Worm (Caenorhabditis elegans) whole organism, young adult: Measurements from ENCODE around the gene F14E5.2.

Source experiments
- C17E4.6 ChIP-seq: fragments of 200-800 bp; sonication (Bioruptor generic); IDR thresholded peaks from 2 replicates; pipeline ENCODE4 v1.3.6; 2022; ENCODE audit warnings: missing genetic modification reagents, missing genetic modification characterization, missing compliant biosample characterization
- D2030.7 ChIP-seq: fragments of 200-800 bp; sonication (Bioruptor generic); IDR thresholded peaks from 2 replicates; pipeline ENCODE4 v1.3.6; 2022; ENCODE audit warnings: missing genetic modification reagents, missing genetic modification characterization, missing compliant biosample characterization
- F23B12.7 ChIP-seq: sonication (generic microtip); optimal IDR thresholded peaks from 2 replicates; lab custom pipeline; 2017; ENCODE audit warnings: missing genetic modification characterization, mild to moderate bottlenecking, missing compliant biosample characterization, antibody characterized with exemption, moderate library complexity; ENCODE audit not compliant: insufficient read depth
- F52B5.7 ChIP-seq: sonication (generic microtip); optimal IDR thresholded peaks from 2 replicates; lab custom pipeline; 2016; ENCODE audit warnings: mild to moderate bottlenecking, missing genetic modification characterization, missing compliant biosample characterization
- F55B11.4 ChIP-seq: sonication (generic microtip); optimal IDR thresholded peaks from 2 replicates; lab custom pipeline; 2016; ENCODE audit warnings: missing compliant biosample characterization, missing genetic modification characterization, borderline replicate concordance; ENCODE audit not compliant: insufficient read depth
- F57A8.1 ChIP-seq: fragments of 200-800 bp; sonication (Bioruptor generic); optimal IDR thresholded peaks from 2 replicates; lab custom pipeline; 2018; ENCODE audit warnings: mild to moderate bottlenecking, missing genetic modification characterization, moderate library complexity, missing compliant biosample characterization
- aptf-2 ChIP-seq: fragments of 200-800 bp; sonication (Bioruptor generic); conservative IDR thresholded peaks from 2 replicates; pipeline ENCODE4 v1.3.6; 2022; ENCODE audit warnings: missing genetic modification reagents, missing genetic modification characterization, missing compliant biosample characterization
- aptf-3 ChIP-seq: fragments of 200-800 bp; sonication (Bioruptor generic); IDR thresholded peaks from 2 replicates; pipeline ENCODE4 v1.3.6; 2022; ENCODE audit warnings: missing genetic modification characterization, missing compliant biosample characterization
- attf-3 ChIP-seq: fragments of 200-800 bp; sonication (Bioruptor generic); conservative IDR thresholded peaks from 2 replicates; pipeline ENCODE4 v1.3.6; 2022; ENCODE audit warnings: missing genetic modification reagents, missing genetic modification characterization, missing compliant biosample characterization
- attf-5 ChIP-seq: fragments of 200-800 bp; sonication (Bioruptor generic); optimal IDR thresholded peaks from 2 replicates; lab custom pipeline; 2018; ENCODE audit warnings: mild to moderate bottlenecking, missing genetic modification characterization, missing compliant biosample characterization
- bed-2 ChIP-seq: fragments of 200-800 bp; sonication (Bioruptor generic); IDR thresholded peaks from 2 replicates; pipeline ENCODE4 v1.3.6; 2022; ENCODE audit warnings: missing genetic modification reagents, missing genetic modification characterization, missing compliant biosample characterization
- ceh-40 ChIP-seq: fragments of 200-800 bp; sonication (Bioruptor generic); IDR thresholded peaks from 2 replicates; pipeline ENCODE4 v1.3.6; 2022; ENCODE audit warnings: missing genetic modification characterization, missing compliant biosample characterization
- ceh-91 ChIP-seq: fragments of 200-800 bp; sonication (Bioruptor generic); IDR thresholded peaks from 2 replicates; pipeline ENCODE4 v1.3.6; 2022; ENCODE audit warnings: missing genetic modification reagents, missing genetic modification characterization, missing compliant biosample characterization
- ets-4 ChIP-seq: fragments of 200-800 bp; sonication (Bioruptor generic); optimal IDR thresholded peaks from 2 replicates; lab custom pipeline; 2018; ENCODE audit warnings: mild to moderate bottlenecking, missing genetic modification characterization, missing compliant biosample characterization
- hrde-1 ChIP-seq: sonication (generic microtip); optimal IDR thresholded peaks from 2 replicates; lab custom pipeline; 2016; ENCODE audit warnings: missing genetic modification characterization, mild to moderate bottlenecking, missing compliant biosample characterization, moderate library complexity, missing genotype, missing genetic modification reagents, borderline replicate concordance
- let-607 ChIP-seq, 2 experiments: fragments of 200-800 bp in 1 of 2; sonication (Bioruptor generic) in 1 of 2; sonication (generic microtip) in 1 of 2; optimal IDR thresholded peaks; 2 replicates each; lab custom pipeline; 2016 to 2018; ENCODE audit warnings: mild to moderate bottlenecking in 2 of 2, missing compliant biosample characterization in 2 of 2, missing genetic modification characterization in 2 of 2, moderate library complexity in 2 of 2, missing genotype in 1 of 2
- lin-26 ChIP-seq: fragments of 200-800 bp; sonication (Bioruptor generic); IDR thresholded peaks from 2 replicates; pipeline ENCODE4 v1.3.6; 2022; ENCODE audit warnings: missing genetic modification reagents, missing genetic modification characterization, missing compliant biosample characterization
- lir-1 ChIP-seq: fragments of 200-800 bp; sonication (Bioruptor generic); conservative IDR thresholded peaks from 2 replicates; pipeline ENCODE4 v1.3.6; 2022; ENCODE audit warnings: missing genetic modification reagents, missing genetic modification characterization, missing compliant biosample characterization
- madf-6 ChIP-seq: fragments of 200-800 bp; sonication (Bioruptor generic); IDR thresholded peaks from 2 replicates; pipeline ENCODE4 v1.3.6; 2022; ENCODE audit warnings: missing genetic modification reagents, missing genetic modification characterization, missing compliant biosample characterization
- mes-4 ChIP-seq: sonication (generic microtip); optimal IDR thresholded peaks from 2 replicates; lab custom pipeline; 2016; ENCODE audit warnings: missing genotype, missing genetic modification characterization, missing compliant biosample characterization
- nfya-2 ChIP-seq: fragments of 200-800 bp; sonication (Bioruptor generic); IDR thresholded peaks from 2 replicates; pipeline ENCODE4 v1.3.6; 2022; ENCODE audit warnings: missing genetic modification reagents, missing genetic modification characterization, missing compliant biosample characterization
- nhr-80 ChIP-seq: sonication (generic microtip); optimal IDR thresholded peaks from 2 replicates; lab custom pipeline; 2016; ENCODE audit warnings: missing genetic modification characterization, missing compliant biosample characterization
- snpc-1.1 ChIP-seq: sonication (generic microtip); optimal IDR thresholded peaks from 2 replicates; lab custom pipeline; 2017; ENCODE audit warnings: missing genetic modification characterization, mild to moderate bottlenecking, missing compliant biosample characterization, antibody characterized with exemption, moderate library complexity, missing genotype, missing genetic modification reagents; ENCODE audit not compliant: insufficient read depth
- snpc-1.3 ChIP-seq: sonication (generic microtip); optimal IDR thresholded peaks from 2 replicates; lab custom pipeline; 2017; ENCODE audit warnings: missing genetic modification characterization, mild to moderate bottlenecking, missing compliant biosample characterization, antibody characterized with exemption, moderate library complexity, missing genotype, missing genetic modification reagents; ENCODE audit not compliant: insufficient read depth
- snpc-3.4 ChIP-seq: sonication (generic microtip); optimal IDR thresholded peaks from 2 replicates; lab custom pipeline; 2017; ENCODE audit warnings: missing genetic modification characterization, mild to moderate bottlenecking, missing compliant biosample characterization, antibody characterized with exemption, moderate library complexity, missing genotype, missing genetic modification reagents
- tbp1 ChIP-seq: fragments of 200-800 bp; sonication (Bioruptor generic); optimal IDR thresholded peaks from 2 replicates; lab custom pipeline; 2018; ENCODE audit warnings: mild to moderate bottlenecking, missing genetic modification characterization, missing compliant biosample characterization
- tlf-1 ChIP-seq: fragments of 200-800 bp; sonication (Bioruptor generic); optimal IDR thresholded peaks from 2 replicates; lab custom pipeline; 2018; ENCODE audit warnings: mild to moderate bottlenecking, missing genetic modification characterization, missing compliant biosample characterization
- zim-3 ChIP-seq: sonication (generic microtip); optimal IDR thresholded peaks from 2 replicates; lab custom pipeline; 2017; ENCODE audit warnings: mild to moderate bottlenecking, missing genetic modification characterization, moderate library complexity, missing compliant biosample characterization
- ztf-22 ChIP-seq: fragments of 200-800 bp; sonication (Bioruptor generic); optimal IDR thresholded peaks from 2 replicates; lab custom pipeline; 2018; ENCODE audit warnings: mild to moderate bottlenecking, missing genetic modification characterization, moderate library complexity, missing compliant biosample characterization
- ztf-25 ChIP-seq: fragments of 200-800 bp; sonication (Bioruptor generic); IDR thresholded peaks from 2 replicates; pipeline ENCODE4 v1.3.6; 2022; ENCODE audit warnings: missing genetic modification reagents, missing genetic modification characterization, missing compliant biosample characterization
- ztf-26 ChIP-seq: sonication (generic microtip); optimal IDR thresholded peaks from 2 replicates; lab custom pipeline; 2017; ENCODE audit warnings: missing genetic modification characterization, missing compliant biosample characterization
- ztf-3 ChIP-seq: fragments of 200-800 bp; sonication (Bioruptor generic); optimal IDR thresholded peaks from 2 replicates; lab custom pipeline; 2018; ENCODE audit warnings: mild to moderate bottlenecking, missing genetic modification characterization, missing compliant biosample characterization

F14E5.2 gene

ce11 chrII:8409538-8409937, 19.1 kb downstream of the F14E5.2 start:
- TF ChIP-seq lir-1 (GFP tag; lab: Robert Waterston, UW) (no peak), mes-4 (tag; lab: Kevin White, UChicago) (no peak), bed-2 (GFP tag; lab: Robert Waterston, UW) (no peak), ceh-40 (GFP tag; lab: Robert Waterston, UW) (no peak), ztf-3 (GFP tag; lab: Kevin White, UChicago) (no peak), aptf-3 (GFP tag; lab: Robert Waterston, UW) (no peak), let-607 (tag; optimal IDR thresholded peaks at IDR 0.05; lab: Kevin White, UChicago) (no peak), D2030.7 (GFP tag; lab: Robert Waterston, UW) (no peak), ztf-25 (GFP tag; lab: Robert Waterston, UW) (no peak), ceh-91 (GFP tag; lab: Robert Waterston, UW) (no peak), tbp1 (no peak), attf-5 (no peak)

DNA sequence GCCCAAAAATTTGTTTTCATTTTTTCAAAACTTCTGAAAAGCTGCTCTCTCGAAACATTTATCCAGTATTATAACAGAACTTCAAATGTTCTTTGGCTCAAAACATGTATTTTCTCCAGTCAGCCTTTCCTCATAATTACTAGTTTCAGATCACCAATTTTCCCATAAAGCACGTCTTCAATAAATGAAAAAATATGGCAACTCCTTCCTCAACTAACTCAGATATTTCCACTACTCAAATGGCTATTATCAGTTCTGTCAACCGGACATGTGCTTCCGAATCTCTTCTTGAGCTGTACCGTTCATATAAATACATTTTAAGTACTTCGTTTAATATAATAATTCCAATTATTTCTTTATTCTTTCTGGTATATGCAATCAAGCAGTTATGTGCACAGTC, 21.2 kb downstream of the F14E5.2 start, which contains the start of gene sra-13:
Gene sra-13, plus strand, starts transcription at position 195 of the 400 bp plus-strand sequence.
- TF ChIP-seq nfya-2 (no peak), ztf-3 (GFP tag; lab: Kevin White, UChicago) (no peak), tbp1 (no peak), F55B11.4 (tag; lab: Kevin White, UChicago) (no peak)

ce11 chrII:8405303-8405702, 23.4 kb downstream of the F14E5.2 start, which contains the start of gene ubc-24:
Gene ubc-24, plus strand, starts transcription at chrII:8405603.
- TF ChIP-seq lin-26 (GFP tag; lab: Robert Waterston, UW): no peak
- no peak for TF ChIP-seq ztf-26 (tag; lab: Kevin White, UChicago)
- TF ChIP-seq zim-3 (tag; lab: Kevin White, UChicago): no peak
- TF ChIP-seq snpc-3.4 (tag; lab: Kevin White, UChicago): no peak
- TF ChIP-seq F55B11.4 (tag; lab: Kevin White, UChicago): no peak
- no peak for TF ChIP-seq attf-3 (GFP tag; lab: Robert Waterston, UW)
- TF ChIP-seq nhr-80 (tag; lab: Kevin White, UChicago): no peak
- no peak for TF ChIP-seq tlf-1
- no peak for TF ChIP-seq D2030.7 (GFP tag; lab: Robert Waterston, UW)
- TF ChIP-seq madf-6 (GFP tag; lab: Robert Waterston, UW): no peak
- TF ChIP-seq aptf-2 (GFP tag; lab: Robert Waterston, UW): no peak
- TF ChIP-seq ztf-3 (GFP tag; lab: Kevin White, UChicago): no peak
- TF ChIP-seq snpc-1.3 (tag; lab: Kevin White, UChicago): no peak
- TF ChIP-seq ztf-22 (GFP tag; lab: Kevin White, UChicago): no peak
- no peak for TF ChIP-seq C17E4.6 (GFP tag; lab: Robert Waterston, UW)
- TF ChIP-seq ztf-25 (GFP tag; lab: Robert Waterston, UW): no peak
- TF ChIP-seq ets-4 (GFP tag; lab: Kevin White, UChicago): no peak
- no peak for TF ChIP-seq F23B12.7 (tag; lab: Kevin White, UChicago)
- no peak for TF ChIP-seq F52B5.7 (tag; lab: Kevin White, UChicago)

- no peak for TF ChIP-seq nfya-2
- TF ChIP-seq F57A8.1: no peak
- no peak for TF ChIP-seq hrde-1 (tag; lab: Kevin White, UChicago)
- TF ChIP-seq snpc-1.1 (tag; lab: Kevin White, UChicago): no peak
- no peak for TF ChIP-seq ceh-91 (GFP tag; lab: Robert Waterston, UW)
These were observed 23.9 kb downstream of the F14E5.2 start, which contains the start of gene skpo-1 for ce11 chrII:8404748-8405147. Gene skpo-1, minus strand, starts transcription at chrII:8404848.
